Fruit fly (Drosophila melanogaster) whole organism, embryonic: ENCODE data around the gene CG13654.
A peak's percentile ranks its signal among the peaks of the same experiment; 100 is the strongest.

ENCODE experiments used
- Blimp-1 ChIP-seq: fragments of 200-800 bp; sonication (Bioruptor generic); optimal IDR thresholded peaks from 3 replicates; lab custom pipeline; 2018; ENCODE audit warnings: missing biosample characterization, missing genetic modification characterization, mild to moderate bottlenecking, moderate library complexity, missing genetic modification reagents
- CG12071 ChIP-seq: fragments of 200-800 bp; sonication (Bioruptor generic); optimal IDR thresholded peaks from 3 replicates; lab custom pipeline; 2018; ENCODE audit warnings: missing biosample characterization, mild to moderate bottlenecking, missing genetic modification characterization
- CG13624 ChIP-seq: fragments of 200-800 bp; sonication (Bioruptor generic); optimal IDR thresholded peaks from 2 replicates; lab custom pipeline; 2016; ENCODE audit warnings: missing biosample characterization, missing genetic modification characterization
- CG14667 ChIP-seq: fragments of 200-800 bp; sonication (Bioruptor generic); IDR thresholded peaks from 2 replicates; pipeline ENCODE4 v1.3.6; 2022; ENCODE audit warnings: missing biosample characterization, missing genetic modification characterization
- CG14860 ChIP-seq: fragments of 200-800 bp; sonication (Bioruptor generic); IDR thresholded peaks from 3 replicates; pipeline ENCODE4 v1.3.6; 2022; ENCODE audit warnings: missing biosample characterization, missing genetic modification characterization; ENCODE audit not compliant: partially characterized antibody
- CG15269 ChIP-seq: fragments of 200-800 bp; sonication (Bioruptor generic); optimal IDR thresholded peaks from 2 replicates; lab custom pipeline; 2018; ENCODE audit warnings: missing biosample characterization, mild to moderate bottlenecking, missing genetic modification characterization, moderate library complexity
- CG17361 ChIP-seq: fragments of 200-800 bp; sonication (Bioruptor generic); IDR thresholded peaks from 3 replicates; pipeline ENCODE4 v1.3.6; 2022; ENCODE audit warnings: missing biosample characterization, missing genetic modification characterization
- CG17612 ChIP-seq: fragments of 200-800 bp; sonication (Bioruptor generic); IDR thresholded peaks from 2 replicates; pipeline ENCODE4 v1.3.6; 2022; ENCODE audit warnings: missing biosample characterization, missing genetic modification characterization
- CG18262 ChIP-seq: fragments of 200-800 bp; optimal IDR thresholded peaks from 3 replicates; lab custom pipeline; 2019; ENCODE audit warnings: missing biosample characterization, mild to moderate bottlenecking, missing genetic modification characterization, moderate library complexity
- CG18764 ChIP-seq: fragments of 200-800 bp; sonication (Bioruptor generic); optimal IDR thresholded peaks from 3 replicates; lab custom pipeline; 2016; ENCODE audit warnings: missing biosample characterization, missing genetic modification characterization
- CG30431 ChIP-seq: fragments of 200-800 bp; sonication (Bioruptor generic); optimal IDR thresholded peaks from 2 replicates; lab custom pipeline; 2017; ENCODE audit warnings: missing biosample characterization, missing genetic modification characterization
- CG3163 ChIP-seq: fragments of 200-800 bp; sonication (Bioruptor generic); optimal IDR thresholded peaks from 3 replicates; lab custom pipeline; 2016; ENCODE audit warnings: missing biosample characterization, missing genetic modification characterization
- CG6175 ChIP-seq: fragments of 200-800 bp; sonication (Bioruptor generic); IDR thresholded peaks from 3 replicates; pipeline ENCODE4 v1.3.6; 2022; ENCODE audit warnings: missing biosample characterization, missing genetic modification characterization
- CG9797 ChIP-seq: fragments of 200-800 bp; sonication (Bioruptor generic); optimal IDR thresholded peaks from 3 replicates; lab custom pipeline; 2018; ENCODE audit warnings: missing biosample characterization, mild to moderate bottlenecking, missing genetic modification characterization
- CTCF ChIP-seq: fragments of 200-800 bp; sonication (Bioruptor generic); optimal IDR thresholded peaks from 2 replicates; lab custom pipeline; 2017; ENCODE audit warnings: missing biosample characterization, mild to moderate bottlenecking, missing genetic modification characterization, moderate library complexity
- Camta ChIP-seq: fragments of 200-800 bp; sonication (Bioruptor generic); optimal IDR thresholded peaks from 2 replicates; lab custom pipeline; 2016; ENCODE audit warnings: missing biosample characterization, missing genetic modification characterization
- D19B ChIP-seq: fragments of 200-800 bp; sonication (Bioruptor generic); optimal IDR thresholded peaks from 2 replicates; lab custom pipeline; 2017; ENCODE audit warnings: missing biosample characterization, mild to moderate bottlenecking, missing genetic modification characterization
- E2f2 ChIP-seq: fragments of 200-800 bp; sonication (Bioruptor generic); IDR thresholded peaks from 2 replicates; pipeline ENCODE4 v1.3.6; 2022; ENCODE audit warnings: missing biosample characterization, missing genetic modification characterization
- Gug ChIP-seq: fragments of 200-800 bp; sonication (Bioruptor generic); IDR thresholded peaks from 4 replicates; pipeline ENCODE4 v1.3.6; 2022; ENCODE audit warnings: missing biosample characterization, missing genetic modification characterization
- HLH3B ChIP-seq: fragments of 200-800 bp; sonication (Bioruptor generic); IDR thresholded peaks from 2 replicates; pipeline ENCODE4 v1.3.6; 2022; ENCODE audit warnings: missing biosample characterization, missing genetic modification characterization
- Hand ChIP-seq: fragments of 200-800 bp; sonication (Bioruptor generic); optimal IDR thresholded peaks from 2 replicates; lab custom pipeline; 2017; ENCODE audit warnings: mild to moderate bottlenecking, missing biosample characterization, missing genetic modification reagents, missing genetic modification characterization
- Hr78 ChIP-seq, 2 experiments: fragments of 200-800 bp in 1 of 2; fragments of >200 bp in 1 of 2; sonication (Bioruptor generic) in 1 of 2; optimal IDR thresholded peaks; 2 replicates each; lab custom pipeline; 2017 to 2019; ENCODE audit warnings: missing biosample characterization in 2 of 2, missing genetic modification characterization in 2 of 2, mild to moderate bottlenecking in 1 of 2, moderate library complexity in 1 of 2
- MESR4 ChIP-seq: fragments of 200-800 bp; sonication (Bioruptor generic); optimal IDR thresholded peaks from 2 replicates; lab custom pipeline; 2018; ENCODE audit warnings: missing biosample characterization, mild to moderate bottlenecking, missing genetic modification characterization, moderate library complexity
- NC2α ChIP-seq: fragments of 200-800 bp; sonication (Bioruptor generic); optimal IDR thresholded peaks from 2 replicates; lab custom pipeline; 2016; ENCODE audit warnings: missing biosample characterization, missing genetic modification characterization
- NfI ChIP-seq: fragments of 200-800 bp; sonication (Bioruptor generic); optimal IDR thresholded peaks from 3 replicates; lab custom pipeline; 2018; ENCODE audit warnings: missing biosample characterization, mild to moderate bottlenecking, missing genetic modification characterization, moderate library complexity
- Ptx1 ChIP-seq: fragments of 200-800 bp; sonication (Bioruptor generic); IDR thresholded peaks from 2 replicates; pipeline ENCODE4 v1.3.6; 2022; ENCODE audit warnings: missing biosample characterization, missing genetic modification characterization
- TFAM ChIP-seq: fragments of 200-800 bp; sonication (Bioruptor generic); optimal IDR thresholded peaks from 2 replicates; lab custom pipeline; 2017; ENCODE audit warnings: missing biosample characterization, missing genetic modification characterization, inconsistent platforms
- YL-1 ChIP-seq: fragments of 200-800 bp; sonication (Bioruptor generic); optimal IDR thresholded peaks from 3 replicates; lab custom pipeline; 2017; ENCODE audit warnings: missing biosample characterization, mild to moderate bottlenecking, missing genetic modification characterization
- al ChIP-seq: fragments of 200-800 bp; sonication (Bioruptor generic); IDR thresholded peaks from 2 replicates; pipeline ENCODE4 v1.3.6; 2022; ENCODE audit warnings: missing biosample characterization, missing genetic modification characterization
- ap ChIP-seq: fragments of 200-800 bp; sonication (Bioruptor generic); IDR thresholded peaks from 2 replicates; pipeline ENCODE4 v1.3.6; 2022; ENCODE audit warnings: missing biosample characterization, missing genetic modification characterization
- cg ChIP-seq: fragments of 200-800 bp; sonication (Bioruptor generic); optimal IDR thresholded peaks from 3 replicates; lab custom pipeline; 2019; ENCODE audit warnings: missing biosample characterization, mild to moderate bottlenecking, missing genetic modification characterization, moderate library complexity
- chif ChIP-seq, 2 experiments: fragments of 200-800 bp; sonication (Bioruptor generic); optimal IDR thresholded peaks; 3 replicates each; lab custom pipeline; 2016; ENCODE audit warnings: missing biosample characterization in 2 of 2, missing genetic modification characterization in 2 of 2
- chinmo ChIP-seq: fragments of 200-800 bp; sonication (Bioruptor generic); IDR thresholded peaks from 4 replicates; pipeline ENCODE4 v1.3.6; 2022; ENCODE audit warnings: missing biosample characterization, missing genetic modification characterization; ENCODE audit not compliant: partially characterized antibody
- dmrt11E ChIP-seq: fragments of 200-800 bp; sonication (Bioruptor generic); optimal IDR thresholded peaks from 3 replicates; lab custom pipeline; 2018; ENCODE audit warnings: missing biosample characterization, mild to moderate bottlenecking, missing genetic modification characterization, moderate library complexity
- ems ChIP-seq: fragments of 200-800 bp; sonication (Bioruptor generic); optimal IDR thresholded peaks from 3 replicates; lab custom pipeline; 2016; ENCODE audit warnings: missing biosample characterization, missing genetic modification characterization
- en ChIP-seq: fragments of 200-800 bp; sonication (Bioruptor generic); optimal IDR thresholded peaks from 2 replicates; lab custom pipeline; 2016; ENCODE audit warnings: missing biosample characterization, missing genetic modification characterization
- fd102C ChIP-seq: fragments of 200-800 bp; sonication (Bioruptor generic); optimal IDR thresholded peaks from 2 replicates; lab custom pipeline; 2018; ENCODE audit warnings: missing biosample characterization, mild to moderate bottlenecking, missing genetic modification characterization, moderate library complexity
- fd3F ChIP-seq: fragments of 200-800 bp; sonication (Bioruptor generic); optimal IDR thresholded peaks from 2 replicates; lab custom pipeline; 2018; ENCODE audit warnings: missing biosample characterization, mild to moderate bottlenecking, missing genetic modification characterization, moderate library complexity
- fru ChIP-seq: fragments of >200 bp; optimal IDR thresholded peaks from 2 replicates; lab custom pipeline; 2017
- fu2 ChIP-seq: fragments of 200-800 bp; sonication (Bioruptor generic); optimal IDR thresholded peaks from 2 replicates; lab custom pipeline; 2016; ENCODE audit warnings: missing biosample characterization, missing genetic modification characterization
- ham ChIP-seq: fragments of 200-800 bp; sonication (Bioruptor generic); IDR thresholded peaks from 2 replicates; pipeline ENCODE4 v1.3.6; 2022; ENCODE audit warnings: missing biosample characterization, missing genetic modification characterization
- jing ChIP-seq: fragments of 200-800 bp; sonication (Bioruptor generic); optimal IDR thresholded peaks from 2 replicates; lab custom pipeline; 2018; ENCODE audit warnings: missing biosample characterization, mild to moderate bottlenecking, missing genetic modification characterization
- knrl ChIP-seq: fragments of 200-800 bp; sonication (Bioruptor generic); IDR thresholded peaks from 3 replicates; pipeline ENCODE4 v1.3.6; 2022; ENCODE audit warnings: missing biosample characterization, missing genetic modification characterization; ENCODE audit not compliant: partially characterized antibody
- lbe ChIP-seq: fragments of 200-800 bp; sonication (Bioruptor generic); optimal IDR thresholded peaks from 2 replicates; lab custom pipeline; 2016; ENCODE audit warnings: missing biosample characterization, mild to moderate bottlenecking, missing genetic modification characterization
- otp ChIP-seq: fragments of 200-800 bp; sonication (Bioruptor generic); IDR thresholded peaks from 3 replicates; pipeline ENCODE4, ENCODE4 v1.3.6; 2022; ENCODE audit warnings: missing biosample characterization, missing genetic modification characterization
- prd ChIP-seq, 3 experiments: fragments of >200 bp in 2 of 3; fragments of 200-800 bp in 1 of 3; sonication (Bioruptor generic) in 1 of 3; optimal IDR thresholded peaks in 2 of 3; IDR thresholded peaks in 1 of 3; 2 replicates in 2 of 3; 3 replicates in 1 of 3; pipeline versions ENCODE4 v1.3.6 to Lab custom; 2017 to 2022; ENCODE audit warnings: missing biosample characterization in 1 of 3, missing genetic modification characterization in 1 of 3
- salm ChIP-seq: fragments of 200-800 bp; sonication (Bioruptor generic); optimal IDR thresholded peaks from 2 replicates; lab custom pipeline; 2018; ENCODE audit warnings: missing biosample characterization, mild to moderate bottlenecking, missing genetic modification characterization
- tio ChIP-seq: fragments of 200-800 bp; sonication (Bioruptor generic); optimal IDR thresholded peaks from 2 replicates; lab custom pipeline; 2017; ENCODE audit warnings: missing biosample characterization, missing genetic modification characterization, inconsistent platforms
- ttk ChIP-seq: fragments of 200-800 bp; sonication (Bioruptor generic); IDR thresholded peaks from 2 replicates; pipeline ENCODE4 v2.1.2; 2022; ENCODE audit warnings: missing biosample characterization, missing genetic modification characterization
- usp ChIP-seq: fragments of >200 bp; optimal IDR thresholded peaks from 2 replicates; lab custom pipeline; 2017; ENCODE audit warnings: missing biosample characterization, missing genetic modification characterization

The CG13654 gene

DNA sequence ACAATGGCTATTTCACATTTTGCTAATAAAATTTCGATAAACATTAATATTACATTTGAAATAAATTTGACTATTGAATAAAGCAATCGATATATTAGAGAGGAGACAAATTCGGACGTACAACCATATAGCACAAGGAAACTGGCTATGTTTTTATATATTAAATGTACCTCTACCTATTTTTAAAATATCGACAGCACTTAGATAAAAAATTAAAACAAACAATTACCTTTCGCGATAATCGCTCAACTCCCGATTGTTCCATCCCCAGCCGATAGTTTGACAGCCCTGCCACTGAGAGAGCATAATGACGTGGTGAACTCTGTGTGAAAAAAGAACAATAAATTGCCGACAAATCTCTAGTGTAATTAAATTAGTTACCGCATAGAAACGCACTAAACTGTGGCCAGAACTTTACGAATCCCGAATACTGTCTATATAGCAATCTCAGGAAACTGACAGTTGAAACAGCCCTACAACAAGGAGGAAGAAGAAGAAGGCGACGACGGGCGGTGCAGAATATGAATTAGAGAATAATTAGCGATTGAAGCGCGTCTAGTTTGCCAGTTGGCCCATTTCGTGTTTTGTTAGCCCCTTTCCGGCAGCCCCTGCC lies 59.1 kb downstream of the CG13654 start, which contains the start of gene CG11857 (continued):
- TF ChIP-seq CG18262 (tag; lab: Kevin White, UChicago) (peak; percentile 96), CG9797 (peak; percentile 66), prd (optimal IDR thresholded peaks at IDR 0.05; lab: Kevin White, UChicago) (no peak), prd (GFP tag; IDR thresholded peaks at IDR 0.05; lab: Robert Waterston, UW) (peak; percentile 100), CG17612 (peak; percentile 97), NfI (GFP tag; lab: Kevin White, UChicago) (peak; percentile 98), CG6175 (GFP tag; lab: Robert Waterston, UW) (peak; percentile 98), ems (GFP tag; lab: Kevin White, UChicago) (peak; percentile 98), dmrt11E (tag; lab: Kevin White, UChicago) (peak; percentile 98), CG12071 (GFP tag; lab: Kevin White, UChicago) (peak; percentile 89), knrl (GFP tag; lab: Robert Waterston, UW) (peak; percentile 100), usp (no peak), cg (GFP tag; lab: Kevin White, UChicago) (no peak), chif (GFP tag; optimal IDR thresholded peaks at IDR 0.05; lab: Kevin White, UChicago) (peak; percentile 97 to 98), salm (tag; lab: Kevin White, UChicago) (peak; percentile 88), chinmo (GFP tag; lab: Robert Waterston, UW) (peak; percentile 98), Hr78 (GFP tag; optimal IDR thresholded peaks at IDR 0.05; lab: Kevin White, UChicago) (no peak), fu2 (GFP tag; lab: Kevin White, UChicago) (peak; percentile 97), ham (peak; percentile 96), lbe (GFP tag; lab: Kevin White, UChicago) (peak; percentile 96), Ptx1 (GFP tag; lab: Robert Waterston, UW) (peak; percentile 99), CG30431 (GFP tag; lab: Kevin White, UChicago) (peak; percentile 97), HLH3B (peak; percentile 98), fd102C (GFP tag; lab: Kevin White, UChicago) (peak; percentile 79), otp (peak; percentile 97), CG13624 (GFP tag; lab: Kevin White, UChicago) (peak; percentile 99), jing (GFP tag; lab: Kevin White, UChicago) (peak; percentile 94), CG18764 (peak; percentile 97), CG3163 (GFP tag; lab: Kevin White, UChicago) (peak; percentile 87), CG14667 (GFP tag; lab: Robert Waterston, UW) (peak; percentile 99), CG14860 (peak; percentile 100), al (GFP tag; lab: Robert Waterston, UW) (peak; percentile 99), fru (lab: Kevin White, UChicago) (no peak), tio (GFP tag; lab: Kevin White, UChicago) (no peak), ap (GFP tag; lab: Robert Waterston, UW) (peak; percentile 97), D19B (GFP tag; lab: Kevin White, UChicago) (peak; percentile 90), TFAM (GFP tag; lab: Kevin White, UChicago) (peak; percentile 73), ttk (GFP tag; lab: Robert Waterston, UW) (peak; percentile 99), Blimp-1 (peak; percentile 95), NC2α (GFP tag; lab: Kevin White, UChicago) (peak; percentile 90), MESR4 (GFP tag; lab: Kevin White, UChicago) (peak; percentile 91), CTCF (GFP tag; lab: Kevin White, UChicago) (peak; percentile 59), CG15269 (tag; lab: Kevin White, UChicago) (peak; percentile 97), E2f2 (GFP tag; lab: Robert Waterston, UW) (peak; percentile 90), fd3F (GFP tag; lab: Kevin White, UChicago) (peak; percentile 98), Gug (GFP tag; lab: Robert Waterston, UW) (peak; percentile 99), CG17361 (GFP tag; lab: Robert Waterston, UW) (peak; percentile 99), Camta (GFP tag; lab: Kevin White, UChicago) (peak; percentile 98), Hand (GFP tag; lab: Kevin White, UChicago) (peak; percentile 86), YL-1 (GFP tag; lab: Kevin White, UChicago) (peak; percentile 97), en (GFP tag; lab: Kevin White, UChicago) (peak; percentile 90)
